Fruit fly (Drosophila melanogaster): ENCODE data around the gene CG44002.

The CG44002 gene

dm6 chr2L:3123562-3124345, 47.1 kb downstream of the CG44002 start:
- no peak for TF ChIP-seq Hnf4 (GFP tag; optimal IDR thresholded peaks at IDR 0.05)
- TF ChIP-seq Hr83 (GFP tag; optimal IDR thresholded peaks at IDR 0.05; ENCODE audit: poor library complexity, severe bottlenecking) = no peak
- no peak for TF ChIP-seq br (GFP tag; optimal IDR thresholded peaks at IDR 0.05)
- TF ChIP-seq Sp1 (GFP tag; optimal IDR thresholded peaks at IDR 0.05) = no peak
- no peak for TF ChIP-seq lola (GFP tag; optimal IDR thresholded peaks at IDR 0.05)
- TF ChIP-seq Dfd (GFP tag; optimal IDR thresholded peaks at IDR 0.05) = peak; percentile 55
- TF ChIP-seq sv (GFP tag; optimal IDR thresholded peaks at IDR 0.05) = no peak

- no peak for TF ChIP-seq sage (GFP tag; optimal IDR thresholded peaks at IDR 0.05)
- TF ChIP-seq dl (GFP tag; optimal IDR thresholded peaks at IDR 0.05; ENCODE audit: insufficient read depth in 1 of 2, partially characterized antibody in 2 of 2) = no peak
These were observed 48.7 kb downstream of the CG44002 start for dm6 chr2L:3122216-3122615.

dm6 chr2L:3121745-3122144, 49.1 kb downstream of the CG44002 start:
- no peak for TF ChIP-seq jim (GFP tag; optimal IDR thresholded peaks at IDR 0.05)
- TF ChIP-seq dl (GFP tag; optimal IDR thresholded peaks at IDR 0.05; ENCODE audit: insufficient read depth in 1 of 2, partially characterized antibody in 2 of 2) = no peak
- TF ChIP-seq Vsx2 (GFP tag; optimal IDR thresholded peaks at IDR 0.05; ENCODE audit: partially characterized antibody) = no peak
- no peak for TF ChIP-seq brk (GFP tag; optimal IDR thresholded peaks at IDR 0.05)
- TF ChIP-seq Hnf4 (GFP tag; optimal IDR thresholded peaks at IDR 0.05) = no peak
- TF ChIP-seq HLH106 (tag; optimal IDR thresholded peaks at IDR 0.05) = no peak
- no peak for TF ChIP-seq h (GFP tag; optimal IDR thresholded peaks at IDR 0.05)
- TF ChIP-seq Mio (GFP tag; optimal IDR thresholded peaks at IDR 0.05) = no peak
- TF ChIP-seq OdsH (GFP tag; optimal IDR thresholded peaks at IDR 0.05) = no peak
- no peak for TF ChIP-seq woc (GFP tag; optimal IDR thresholded peaks at IDR 0.05)
- TF ChIP-seq CG9705 (GFP tag; optimal IDR thresholded peaks at IDR 0.05) = no peak

- TF ChIP-seq Hnf4 (GFP tag; optimal IDR thresholded peaks at IDR 0.05) (no peak), ey (GFP tag; optimal IDR thresholded peaks at IDR 0.05) (no peak), N (GFP tag; optimal IDR thresholded peaks at IDR 0.05) (no peak), Myc (optimal IDR thresholded peaks at IDR 0.05) (no peak), rgr (GFP tag; optimal IDR thresholded peaks at IDR 0.05) (no peak), Vsx2 (GFP tag; optimal IDR thresholded peaks at IDR 0.05; ENCODE audit: partially characterized antibody) (no peak), dsf (GFP tag; optimal IDR thresholded peaks at IDR 0.05; ENCODE audit: borderline replicate concordance) (no peak), pan (optimal IDR thresholded peaks at IDR 0.05) (no peak), Abd-B (GFP tag; optimal IDR thresholded peaks at IDR 0.05) (no peak)
These were observed 49.6 kb downstream of the CG44002 start for dm6 chr2L:3121325-3121724.

- TF ChIP-seq dsf (GFP tag; optimal IDR thresholded peaks at IDR 0.05; ENCODE audit: borderline replicate concordance) = no peak
- TF ChIP-seq Rel (GFP tag; optimal IDR thresholded peaks at IDR 0.05) = no peak
- TF ChIP-seq Rel (tag; optimal IDR thresholded peaks at IDR 0.05) = no peak
- no peak for TF ChIP-seq Abd-B (GFP tag; optimal IDR thresholded peaks at IDR 0.05)
- no peak for TF ChIP-seq usp (GFP tag; optimal IDR thresholded peaks at IDR 0.05)
- no peak for TF ChIP-seq br (GFP tag; optimal IDR thresholded peaks at IDR 0.05)
- no peak for TF ChIP-seq Dif (GFP tag; optimal IDR thresholded peaks at IDR 0.05; ENCODE audit: partially characterized antibody)
- TF ChIP-seq tai (GFP tag; optimal IDR thresholded peaks at IDR 0.05) = no peak
- no peak for TF ChIP-seq OdsH (GFP tag; optimal IDR thresholded peaks at IDR 0.05)
- no peak for TF ChIP-seq dmrt93B (GFP tag; optimal IDR thresholded peaks at IDR 0.05)
- no peak for TF ChIP-seq Hr78 (GFP tag; optimal IDR thresholded peaks at IDR 0.05)
- no peak for TF ChIP-seq ey (GFP tag; optimal IDR thresholded peaks at IDR 0.05)
- TF ChIP-seq sage (GFP tag; optimal IDR thresholded peaks at IDR 0.05) = no peak
- no peak for TF ChIP-seq Hnf4 (GFP tag; optimal IDR thresholded peaks at IDR 0.05)
- no peak for TF ChIP-seq CG9705 (GFP tag; optimal IDR thresholded peaks at IDR 0.05)
- TF ChIP-seq fru (GFP tag; optimal IDR thresholded peaks at IDR 0.05) = no peak
These were observed 50.1 kb downstream of the CG44002 start for dm6 chr2L:3120820-3121219.
